Fruit fly (Drosophila melanogaster) whole organism, larva: ENCODE measurements around the gene CG11760.

Experiments used
- noc ChIP-seq: fragments of 200-800 bp; sonication (Bioruptor generic); optimal IDR thresholded peaks from 3 replicates; lab custom pipeline; 2019; ENCODE audit warnings: missing biosample characterization, mild to moderate bottlenecking, missing genetic modification characterization, moderate library complexity

CG11760 gene

dm6 chr3R:8701197-8701596, 17.8 kb upstream of the CG11760 start:
- TF ChIP-seq noc (tag; lab: Kevin White, UChicago) = no peak

dm6 chr3R:8704669-8705068, 14.3 kb upstream of the CG11760 start:
- TF ChIP-seq noc (tag; lab: Kevin White, UChicago) = no peak

dm6 chr3R:8705323-8706097, 13.5 kb upstream of the CG11760 start:
- no peak for TF ChIP-seq noc (tag; lab: Kevin White, UChicago)

DNA sequence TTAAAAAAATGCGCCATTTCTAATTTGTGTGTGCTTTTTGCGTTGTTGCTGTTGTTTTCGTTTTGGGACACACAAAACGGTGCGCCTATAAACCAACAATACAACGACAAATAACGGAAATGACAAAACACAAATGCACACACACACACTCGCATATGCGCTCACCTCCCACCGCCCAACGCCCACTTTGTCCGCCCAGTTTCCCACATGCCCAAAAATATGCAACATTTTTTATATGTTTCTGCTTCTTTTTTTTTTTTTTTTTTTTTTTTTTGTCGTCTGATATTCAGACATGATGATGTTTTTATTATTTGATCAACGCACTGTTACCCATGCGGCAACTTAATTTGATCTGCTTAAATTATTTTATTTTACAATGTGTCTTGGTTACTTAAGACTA, 11.8 kb upstream of the CG11760 start:
- TF ChIP-seq noc (tag; lab: Kevin White, UChicago) = no peak

DNA sequence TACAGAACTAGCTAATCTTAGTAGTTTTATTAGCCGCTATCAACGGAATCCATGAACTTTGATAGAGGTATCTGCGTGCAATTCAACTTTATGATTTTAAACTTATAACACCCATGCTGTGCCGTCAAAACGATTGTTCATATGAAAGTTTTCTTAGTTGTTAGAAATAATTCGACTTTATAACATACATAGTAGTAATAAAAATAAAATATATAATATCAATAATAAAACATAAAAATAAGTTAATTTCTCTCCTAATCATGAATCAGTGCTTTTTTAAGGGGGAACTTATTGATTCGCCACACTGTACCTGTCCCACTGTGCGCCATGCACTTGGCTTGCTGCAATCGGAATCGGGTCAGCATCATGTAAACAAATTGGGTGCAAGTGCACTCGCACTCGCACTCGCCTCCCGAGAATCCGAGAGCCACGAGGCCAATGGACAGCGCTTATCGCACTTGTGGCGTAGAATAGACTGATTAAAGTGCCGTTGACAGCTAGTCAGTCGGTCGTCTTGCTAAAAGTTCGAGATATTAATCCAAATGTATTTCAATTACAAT, 7.0 kb upstream of the CG11760 start:
- TF ChIP-seq noc (tag; lab: Kevin White, UChicago) = peak; percentile 15

DNA sequence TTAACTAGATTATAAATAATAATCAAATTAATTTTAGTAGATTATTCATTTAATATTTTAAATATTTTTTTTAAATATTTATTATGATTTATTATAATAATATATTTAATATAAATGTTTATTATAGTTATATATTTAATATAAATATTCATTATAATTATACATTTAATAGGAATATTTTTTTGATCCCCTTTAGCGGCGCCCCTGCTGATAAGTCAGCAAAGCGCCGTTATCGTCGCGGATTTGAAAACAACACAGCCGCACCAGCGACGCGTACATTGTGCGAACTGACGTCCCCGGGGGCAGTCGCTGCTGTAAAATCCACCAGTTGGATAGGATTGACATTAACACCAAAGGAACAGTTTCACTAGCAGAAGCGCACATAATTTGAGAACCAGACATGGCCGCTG, 6.3 kb upstream of the CG11760 start, which contains the start of gene CG8112:
TSS of gene CG8112 (plus strand) at position 212 of the 410 bp plus-strand sequence.
- TF ChIP-seq noc (tag; lab: Kevin White, UChicago) = no peak

DNA sequence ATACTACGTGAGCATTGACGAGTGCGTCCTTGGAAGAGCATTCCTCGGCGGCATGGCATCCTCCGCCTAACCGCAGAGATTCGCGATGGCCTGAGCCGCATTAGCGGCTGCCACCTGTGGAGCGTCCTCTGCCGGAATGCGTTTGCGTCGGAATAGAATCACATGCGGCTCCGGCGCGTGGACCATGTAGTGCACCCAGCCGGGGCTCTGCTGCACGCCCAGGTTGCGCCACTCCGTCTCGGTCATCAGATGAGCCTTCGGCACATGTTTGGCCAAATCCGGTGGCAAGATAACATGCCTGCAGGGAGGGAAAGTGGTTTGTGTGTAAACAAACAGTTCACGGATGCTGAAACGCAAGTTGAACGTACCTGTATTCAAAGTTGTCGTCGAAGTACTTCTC, 3.6 kb upstream of the CG11760 start:
- TF ChIP-seq noc (tag; lab: Kevin White, UChicago) = no peak

DNA sequence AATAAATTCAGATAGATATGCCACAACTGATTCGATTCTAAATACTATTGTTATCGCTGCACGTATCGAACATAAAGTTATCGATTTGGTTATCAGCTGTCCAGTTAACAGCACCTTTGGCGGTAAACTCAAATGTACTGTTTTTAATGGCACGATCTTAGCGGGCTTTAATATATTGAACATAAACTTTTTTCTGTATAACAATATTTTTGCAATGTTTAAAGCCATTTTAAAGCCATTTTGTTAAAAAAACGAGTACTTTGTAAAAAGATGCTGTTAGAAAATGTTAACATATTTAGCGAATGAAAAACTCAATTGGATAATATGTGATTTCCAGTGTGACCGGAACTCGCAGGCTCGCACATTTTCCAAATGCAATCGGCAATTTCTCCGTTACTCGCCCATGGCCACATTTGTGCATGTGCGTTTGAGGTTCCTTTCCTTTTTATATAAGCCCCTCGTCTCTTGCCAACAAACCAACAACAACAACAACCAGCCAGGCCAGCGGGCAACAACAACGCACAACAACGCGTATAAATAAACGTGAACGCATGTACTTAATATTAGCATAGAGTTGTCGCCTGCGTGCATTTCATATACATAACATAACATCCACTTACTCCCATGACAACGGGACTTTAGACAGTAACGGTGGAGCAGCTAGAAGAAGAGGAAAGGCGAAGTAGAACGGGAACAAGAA, 3.0 kb upstream of the CG11760 start, which contains the start of gene TMEM216:
TSS of gene TMEM216 (plus strand) at position 393 of the 700 bp plus-strand sequence.
- TF ChIP-seq noc (tag; lab: Kevin White, UChicago) = no peak

DNA sequence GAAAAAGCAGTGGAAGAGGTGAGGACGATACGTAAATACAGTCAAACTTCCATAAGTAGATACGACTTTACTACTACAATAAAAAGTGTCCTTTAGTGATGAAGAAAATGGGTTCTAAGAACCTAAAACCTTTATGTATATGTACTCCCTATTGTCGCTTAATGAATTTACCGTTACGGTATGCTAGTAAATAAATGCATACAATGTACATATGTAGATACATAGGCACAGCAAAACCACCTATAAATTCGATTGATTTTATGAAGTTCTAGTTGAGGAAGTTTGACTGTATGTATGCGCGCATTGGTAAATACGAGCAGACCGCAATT, 2.5 kb upstream of the CG11760 start:
- TF ChIP-seq noc (tag; lab: Kevin White, UChicago) = no peak

DNA sequence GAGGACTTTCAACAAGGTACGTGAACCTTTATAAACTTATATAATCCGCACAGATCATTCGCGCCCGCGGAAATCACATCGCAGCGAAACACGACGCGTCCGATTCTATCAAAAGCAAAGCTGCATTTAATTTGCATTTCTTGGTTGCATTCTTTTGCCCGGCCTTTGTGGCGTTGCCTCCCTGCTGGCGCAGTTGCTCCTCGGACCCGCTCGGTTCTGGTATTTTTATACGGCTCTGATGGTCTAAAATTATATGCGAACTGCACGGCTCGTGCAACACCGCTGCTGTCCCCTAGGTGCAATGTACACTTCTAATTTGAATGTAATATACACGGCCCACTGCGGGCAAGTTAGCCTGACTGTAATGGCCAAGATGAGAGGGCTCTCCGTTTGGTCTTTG, 642 bp upstream of the CG11760 start, which contains the start of gene Cks85A:
TSS of gene Cks85A (minus strand) at position 101 of the 400 bp plus-strand sequence.
- TF ChIP-seq noc (tag; lab: Kevin White, UChicago) = no peak

DNA sequence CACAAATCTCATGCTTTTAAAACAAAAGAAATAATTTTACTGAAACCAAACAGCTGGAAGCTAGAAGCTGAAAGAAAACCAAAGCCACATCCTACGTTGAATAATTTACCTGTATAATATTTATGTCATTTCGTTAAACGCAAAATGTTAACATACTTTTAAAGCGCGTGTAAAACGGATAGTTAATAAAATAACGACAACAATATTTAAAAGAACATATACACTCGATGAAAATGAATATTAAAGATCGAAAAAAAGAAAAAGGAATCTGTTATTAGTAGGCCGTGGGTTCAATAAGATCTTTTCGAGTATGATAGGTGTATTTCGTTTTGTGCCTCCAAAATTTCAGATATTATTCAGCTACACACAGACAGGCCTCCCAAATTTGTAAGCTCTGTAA, 2.1 kb downstream of the CG11760 start, which contains the start of gene CG8136:
TSS of gene CG8136 (plus strand) at position 301 of the 400 bp plus-strand sequence.
- no peak for TF ChIP-seq noc (tag; lab: Kevin White, UChicago)

dm6 chr3R:8722962-8723548, 4.1 kb downstream of the CG11760 start, which contains the start of gene nom:
nom (plus strand) TSS chr3R:8723174.
- no peak for TF ChIP-seq noc (tag; lab: Kevin White, UChicago)

DNA sequence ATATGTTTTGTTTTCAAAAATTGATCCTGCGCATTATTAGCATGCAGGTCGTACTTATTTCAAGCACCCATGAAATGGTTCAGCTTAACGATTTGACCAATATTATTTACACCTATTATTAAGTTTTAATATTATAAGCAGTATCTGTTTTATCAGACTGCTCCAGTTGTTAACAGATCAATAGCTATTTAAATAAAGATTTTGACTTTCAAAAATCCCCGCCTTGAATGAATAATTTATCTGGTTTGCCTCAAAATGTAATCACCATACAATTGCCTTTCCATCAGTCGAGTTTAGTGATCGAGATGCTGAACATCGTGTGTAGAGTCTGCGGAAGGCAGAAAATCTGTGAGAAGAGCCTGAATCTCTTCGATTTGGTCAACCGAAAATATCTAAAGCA, 6.2 kb downstream of the CG11760 start, which contains the start of gene ouib:
TSS of gene ouib (plus strand) at position 301 of the 400 bp plus-strand sequence.
- TF ChIP-seq noc (tag; lab: Kevin White, UChicago) = no peak

- TF ChIP-seq noc (tag; lab: Kevin White, UChicago) = no peak
Observed at dm6 chr3R:8726632-8727031, 7.6 kb downstream of the CG11760 start, which contains the start of gene CG8159. CG8159 (plus strand) TSS chr3R:8726854.

DNA sequence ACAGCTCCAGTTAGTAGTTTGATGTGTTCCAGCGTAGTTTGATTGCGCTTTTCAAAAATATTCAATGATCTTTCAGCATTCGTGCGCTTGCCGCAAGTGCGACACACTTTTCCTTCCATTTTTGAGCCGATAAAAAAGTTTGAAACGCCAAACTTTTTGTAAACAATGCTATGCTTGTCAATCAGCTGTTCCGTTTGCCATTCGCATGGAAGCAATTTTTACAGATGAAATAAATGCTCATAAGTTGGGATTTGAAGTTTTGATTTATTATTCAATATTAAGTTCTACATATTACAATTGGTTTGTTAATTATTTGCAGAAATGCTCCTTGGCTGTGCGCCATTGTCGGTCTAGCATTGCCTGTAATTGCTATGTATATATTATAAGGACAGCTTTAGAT, 10.5 kb downstream of the CG11760 start, which contains the start of gene ranshi:
TSS of gene ranshi (minus strand) at position 152 of the 400 bp plus-strand sequence.
- TF ChIP-seq noc (tag; lab: Kevin White, UChicago) = no peak
